Worm (Caenorhabditis elegans): ENCODE data around the gene W10G11.19.

Gene W10G11.19

ce11 chrII:3553453-3553852 is 3.0 kb downstream of the W10G11.19 start, which contains the start of gene dnc-3:
TSS of gene dnc-3 (plus strand) at chrII:3553724.
- peak; percentile 60 for TF ChIP-seq unc-42 (tag; optimal IDR thresholded peaks at IDR 0.05)
- TF ChIP-seq dmd-4 (tag; optimal IDR thresholded peaks at IDR 0.05; ENCODE audit: borderline replicate concordance): no peak
- no peak for TF ChIP-seq tbx-7 (tag; optimal IDR thresholded peaks at IDR 0.05)
- peak; percentile 4 for TF ChIP-seq ceh-2 (tag; optimal IDR thresholded peaks at IDR 0.05)
- peak; percentile 42 for TF ChIP-seq ttx-3 (tag; optimal IDR thresholded peaks at IDR 0.05)
- no peak for TF ChIP-seq odd-2 (tag; optimal IDR thresholded peaks at IDR 0.05)
- no peak for TF ChIP-seq hlh-30 (tag; optimal IDR thresholded peaks at IDR 0.05; ENCODE audit: insufficient read depth)
- no peak for TF ChIP-seq ref-2 (tag; optimal IDR thresholded peaks at IDR 0.05)
- no peak for TF ChIP-seq gmeb-2 (tag; optimal IDR thresholded peaks at IDR 0.05)
- no peak for TF ChIP-seq ceh-31 (tag; optimal IDR thresholded peaks at IDR 0.05)
- peak; percentile 61 for TF ChIP-seq ceh-14 (tag; optimal IDR thresholded peaks at IDR 0.05)
- peak; percentile 32 for TF ChIP-seq elt-2 (tag; optimal IDR thresholded peaks at IDR 0.05)
- TF ChIP-seq C38D4.7 (GFP tag; optimal IDR thresholded peaks at IDR 0.05): no peak
- no peak for TF ChIP-seq sdc-2 (tag; optimal IDR thresholded peaks at IDR 0.05)
- no peak for TF ChIP-seq C08G9.2 (tag; optimal IDR thresholded peaks at IDR 0.05)
- no peak for TF ChIP-seq ceh-45 (GFP tag; IDR thresholded peaks at IDR 0.05)

- TF ChIP-seq hlh-30 (tag; optimal IDR thresholded peaks at IDR 0.05; ENCODE audit: insufficient read depth) (no peak), ceh-30 (tag; optimal IDR thresholded peaks at IDR 0.05) (no peak), zip-5 (tag; optimal IDR thresholded peaks at IDR 0.05) (no peak), ceh-19 (GFP tag; optimal IDR thresholded peaks at IDR 0.05) (no peak), dmd-4 (tag; optimal IDR thresholded peaks at IDR 0.05; ENCODE audit: borderline replicate concordance) (no peak), lim-6 (tag; optimal IDR thresholded peaks at IDR 0.05) (no peak), ceh-18 (tag; optimal IDR thresholded peaks at IDR 0.05) (no peak), unc-3 (GFP tag; conservative IDR thresholded peaks at IDR 0.05) (no peak), unc-3 (tag; optimal IDR thresholded peaks at IDR 0.05) (no peak), lin-11 (tag; optimal IDR thresholded peaks at IDR 0.05) (no peak), C38D4.7 (GFP tag; optimal IDR thresholded peaks at IDR 0.05) (no peak), ama-1 (optimal IDR thresholded peaks at IDR 0.05) (no peak), ceh-48 (tag; optimal IDR thresholded peaks at IDR 0.05) (no peak), pha-2 (tag; optimal IDR thresholded peaks at IDR 0.05) (no peak), ceh-45 (GFP tag; IDR thresholded peaks at IDR 0.05) (no peak), ref-2 (tag; optimal IDR thresholded peaks at IDR 0.05) (no peak), fax-1 (tag; optimal IDR thresholded peaks at IDR 0.05) (no peak), elt-4 (tag; optimal IDR thresholded peaks at IDR 0.05) (no peak)
Measured at ce11 chrII:3554673-3555072, 4.2 kb downstream of the W10G11.19 start.

ce11 chrII:3555281-3555680 is 4.8 kb downstream of the W10G11.19 start:
- TF ChIP-seq unc-42 (tag; optimal IDR thresholded peaks at IDR 0.05) (no peak), pros-1 (tag; optimal IDR thresholded peaks at IDR 0.05) (no peak), hlh-15 (tag; optimal IDR thresholded peaks at IDR 0.05) (no peak), ceh-9 (tag; optimal IDR thresholded peaks at IDR 0.05) (no peak), hlh-6 (tag; optimal IDR thresholded peaks at IDR 0.05) (no peak), unc-3 (GFP tag; conservative IDR thresholded peaks at IDR 0.05) (no peak), unc-3 (tag; optimal IDR thresholded peaks at IDR 0.05) (no peak), sdc-2 (tag; optimal IDR thresholded peaks at IDR 0.05) (no peak), tbx-2 (tag; optimal IDR thresholded peaks at IDR 0.05) (no peak)

- TF ChIP-seq dmd-4 (tag; optimal IDR thresholded peaks at IDR 0.05; ENCODE audit: borderline replicate concordance) (no peak), T23F11.4 (GFP tag; optimal IDR thresholded peaks at IDR 0.05) (no peak), madf-2 (tag; optimal IDR thresholded peaks at IDR 0.05) (no peak), hlh-6 (tag; optimal IDR thresholded peaks at IDR 0.05) (no peak), unc-55 (GFP tag; optimal IDR thresholded peaks at IDR 0.05) (no peak), zip-5 (tag; optimal IDR thresholded peaks at IDR 0.05) (no peak), ceh-6 (GFP tag; optimal IDR thresholded peaks at IDR 0.05) (no peak), ref-2 (tag; optimal IDR thresholded peaks at IDR 0.05) (no peak), ceh-24 (tag; optimal IDR thresholded peaks at IDR 0.05) (no peak), npax-4 (tag; optimal IDR thresholded peaks at IDR 0.05) (no peak), nhr-11 (tag; optimal IDR thresholded peaks at IDR 0.05) (no peak), fkh-10 (GFP tag; optimal IDR thresholded peaks at IDR 0.05) (no peak)
Measured at ce11 chrII:3556584-3556983, 6.1 kb downstream of the W10G11.19 start.
